Fruit fly (Drosophila melanogaster) whole organism, embryonic: ENCODE measurements around the gene DopEcR.

ENCODE experiments used
- Atf6 ChIP-seq: fragments of 200-800 bp; sonication (Bioruptor generic); IDR thresholded peaks from 2 replicates; pipeline ENCODE4 v1.3.6; 2022; ENCODE audit warnings: missing biosample characterization, missing genetic modification characterization
- Bgb ChIP-seq: fragments of 200-800 bp; sonication (Bioruptor generic); IDR thresholded peaks from 2 replicates; pipeline ENCODE4 v1.3.6; 2022; ENCODE audit warnings: missing biosample characterization, missing genetic modification characterization; ENCODE audit not compliant: partially characterized antibody
- CG10462 ChIP-seq: fragments of 200-800 bp; sonication (Bioruptor generic); optimal IDR thresholded peaks from 2 replicates; lab custom pipeline; 2016; ENCODE audit warnings: missing biosample characterization, missing genetic modification characterization
- CG10543 ChIP-seq: fragments of 200-800 bp; sonication (Bioruptor generic); optimal IDR thresholded peaks from 3 replicates; lab custom pipeline; 2017; ENCODE audit warnings: missing biosample characterization, mild to moderate bottlenecking, missing genetic modification characterization, moderate library complexity
- CG12071 ChIP-seq: fragments of 200-800 bp; sonication (Bioruptor generic); optimal IDR thresholded peaks from 3 replicates; lab custom pipeline; 2018; ENCODE audit warnings: missing biosample characterization, mild to moderate bottlenecking, missing genetic modification characterization
- CG13624 ChIP-seq: fragments of 200-800 bp; sonication (Bioruptor generic); optimal IDR thresholded peaks from 2 replicates; lab custom pipeline; 2016; ENCODE audit warnings: missing biosample characterization, missing genetic modification characterization
- CG1529 ChIP-seq: fragments of 200-800 bp; sonication (Bioruptor generic); optimal IDR thresholded peaks from 3 replicates; lab custom pipeline; 2018; ENCODE audit warnings: missing biosample characterization, missing genetic modification characterization
- CG15696 ChIP-seq: fragments of 200-800 bp; sonication (Bioruptor generic); optimal IDR thresholded peaks from 2 replicates; lab custom pipeline; 2019; ENCODE audit warnings: missing biosample characterization, mild to moderate bottlenecking, missing genetic modification characterization, moderate library complexity
- CG16779 ChIP-seq: fragments of 200-800 bp; sonication (Bioruptor generic); IDR thresholded peaks from 2 replicates; pipeline ENCODE4 v1.3.6; 2022; ENCODE audit warnings: missing biosample characterization, missing genetic modification characterization
- CG17802 ChIP-seq: fragments of 200-800 bp; sonication (Bioruptor generic); optimal IDR thresholded peaks from 2 replicates; lab custom pipeline; 2018; ENCODE audit warnings: missing biosample characterization, mild to moderate bottlenecking, missing genetic modification characterization, moderate library complexity
- CG18599 ChIP-seq: fragments of 200-800 bp; sonication (Bioruptor generic); optimal IDR thresholded peaks from 3 replicates; lab custom pipeline; 2017; ENCODE audit warnings: missing biosample characterization, missing genetic modification characterization, mild to moderate bottlenecking, moderate library complexity, missing genetic modification reagents
- CG2129 ChIP-seq: fragments of 200-800 bp; sonication (Bioruptor generic); IDR thresholded peaks from 2 replicates; pipeline ENCODE4 v1.3.6; 2022; ENCODE audit warnings: missing biosample characterization, missing genetic modification characterization; ENCODE audit not compliant: partially characterized antibody
- CG33213 ChIP-seq: fragments of 200-800 bp; sonication (Bioruptor generic); optimal IDR thresholded peaks from 3 replicates; lab custom pipeline; 2016; ENCODE audit warnings: missing biosample characterization, missing genetic modification characterization
- CG3847 ChIP-seq: fragments of 200-800 bp; sonication (Bioruptor generic); IDR thresholded peaks from 2 replicates; pipeline ENCODE4 v1.3.6; 2022; ENCODE audit warnings: missing biosample characterization, missing genetic modification characterization
- CG7372 ChIP-seq: fragments of 200-800 bp; sonication (Bioruptor generic); IDR thresholded peaks from 2 replicates; pipeline ENCODE4 v1.3.6; 2022; ENCODE audit warnings: missing biosample characterization, missing genetic modification characterization
- CG8290 ChIP-seq, 3 experiments: fragments of 200-800 bp; sonication (Bioruptor generic); optimal IDR thresholded peaks; 2 replicates each; lab custom pipeline; 2016 to 2019; ENCODE audit warnings: missing biosample characterization in 3 of 3, missing genetic modification characterization in 3 of 3, mild to moderate bottlenecking in 2 of 3, moderate library complexity in 1 of 3
- CG9727 ChIP-seq: fragments of 200-800 bp; sonication (Bioruptor generic); optimal IDR thresholded peaks from 3 replicates; lab custom pipeline; 2017; ENCODE audit warnings: missing biosample characterization, mild to moderate bottlenecking, missing genetic modification characterization
- D19A ChIP-seq: fragments of 200-800 bp; optimal IDR thresholded peaks from 3 replicates; lab custom pipeline; 2019; ENCODE audit warnings: missing biosample characterization, mild to moderate bottlenecking, missing genetic modification characterization, moderate library complexity
- D19B ChIP-seq: fragments of 200-800 bp; sonication (Bioruptor generic); optimal IDR thresholded peaks from 2 replicates; lab custom pipeline; 2017; ENCODE audit warnings: missing biosample characterization, mild to moderate bottlenecking, missing genetic modification characterization
- Dbx ChIP-seq: fragments of 200-800 bp; sonication (Bioruptor generic); IDR thresholded peaks from 3 replicates; pipeline ENCODE4 v1.3.6; 2022; ENCODE audit warnings: missing biosample characterization, missing genetic modification characterization
- Drgx ChIP-seq: fragments of 200-800 bp; sonication (Bioruptor generic); IDR thresholded peaks from 2 replicates; pipeline ENCODE4 v1.3.6; 2022; ENCODE audit warnings: missing biosample characterization, missing genetic modification characterization
- Elba2 ChIP-seq: fragments of 200-800 bp; sonication (Bioruptor generic); optimal IDR thresholded peaks from 3 replicates; lab custom pipeline; 2016; ENCODE audit warnings: missing biosample characterization, missing genetic modification characterization
- Ets65A ChIP-seq: fragments of 200-800 bp; sonication (Bioruptor generic); peaks from one replicate; lab custom pipeline; 2016; ENCODE audit warnings: missing biosample characterization, missing genetic modification characterization
- Myb ChIP-seq: fragments of 200-800 bp; sonication (Bioruptor generic); optimal IDR thresholded peaks from 2 replicates; lab custom pipeline; 2016; ENCODE audit warnings: missing biosample characterization, missing genetic modification characterization
- Nf-YA ChIP-seq: fragments of 200-800 bp; sonication (Bioruptor generic); IDR thresholded peaks from 2 replicates; pipeline ENCODE4 v1.3.6; 2022; ENCODE audit warnings: missing biosample characterization, missing genetic modification characterization
- Ptx1 ChIP-seq: fragments of 200-800 bp; sonication (Bioruptor generic); IDR thresholded peaks from 2 replicates; pipeline ENCODE4 v1.3.6; 2022; ENCODE audit warnings: missing biosample characterization, missing genetic modification characterization
- TFAM ChIP-seq: fragments of 200-800 bp; sonication (Bioruptor generic); optimal IDR thresholded peaks from 2 replicates; lab custom pipeline; 2017; ENCODE audit warnings: missing biosample characterization, missing genetic modification characterization, inconsistent platforms
- bigmax ChIP-seq: fragments of 200-800 bp; sonication (Bioruptor generic); optimal IDR thresholded peaks from 2 replicates; lab custom pipeline; 2018; ENCODE audit warnings: missing biosample characterization, mild to moderate bottlenecking, missing genetic modification characterization
- chinmo ChIP-seq: fragments of 200-800 bp; sonication (Bioruptor generic); IDR thresholded peaks from 4 replicates; pipeline ENCODE4 v1.3.6; 2022; ENCODE audit warnings: missing biosample characterization, missing genetic modification characterization; ENCODE audit not compliant: partially characterized antibody
- dm ChIP-seq: fragments of 200-800 bp; sonication (Bioruptor generic); optimal IDR thresholded peaks from 3 replicates; lab custom pipeline; 2016; ENCODE audit warnings: missing biosample characterization, missing genetic modification characterization
- eve ChIP-seq, 2 experiments: fragments of >200 bp; optimal IDR thresholded peaks; 2 replicates each; lab custom pipeline; 2017; ENCODE audit warnings: missing biosample characterization in 2 of 2, missing genetic modification characterization in 2 of 2
- gcm2 ChIP-seq: fragments of 200-800 bp; sonication (Bioruptor generic); optimal IDR thresholded peaks from 2 replicates; lab custom pipeline; 2016; ENCODE audit warnings: missing biosample characterization, missing genetic modification characterization
- gem ChIP-seq: fragments of 200-800 bp; sonication (Bioruptor generic); optimal IDR thresholded peaks from 2 replicates; lab custom pipeline; 2019; ENCODE audit warnings: missing biosample characterization, mild to moderate bottlenecking, missing genetic modification characterization, moderate library complexity
- h ChIP-seq: fragments of >200 bp; optimal IDR thresholded peaks from 2 replicates; lab custom pipeline; 2017
- hkb ChIP-seq, 2 experiments: fragments of 200-800 bp in 1 of 2; fragments of >200 bp in 1 of 2; sonication (Bioruptor generic) in 1 of 2; IDR thresholded peaks in 1 of 2; optimal IDR thresholded peaks in 1 of 2; 2 replicates each; pipeline versions ENCODE4 v1.3.6 to Lab custom; 2017 to 2022; ENCODE audit warnings: missing biosample characterization in 1 of 2, missing genetic modification characterization in 1 of 2
- hth ChIP-seq: fragments of >200 bp; optimal IDR thresholded peaks from 2 replicates; lab custom pipeline; 2017; ENCODE audit warnings: inconsistent platforms
- lola ChIP-seq, 3 experiments: fragments of >200 bp in 2 of 3; fragments of 200-800 bp in 1 of 3; sonication (Bioruptor generic) in 1 of 3; optimal IDR thresholded peaks; 2 replicates each; lab custom pipeline; 2017 to 2019; ENCODE audit warnings: missing biosample characterization in 3 of 3, missing genetic modification characterization in 3 of 3, mild to moderate bottlenecking in 1 of 3, moderate library complexity in 1 of 3
- mirr ChIP-seq: fragments of 200-800 bp; sonication (Bioruptor generic); optimal IDR thresholded peaks from 3 replicates; lab custom pipeline; 2018; ENCODE audit warnings: missing biosample characterization, mild to moderate bottlenecking, missing genetic modification characterization
- phol ChIP-seq: fragments of 200-800 bp; sonication (Bioruptor generic); optimal IDR thresholded peaks from 3 replicates; lab custom pipeline; 2018; ENCODE audit warnings: missing biosample characterization, mild to moderate bottlenecking, missing genetic modification characterization, moderate library complexity
- rib ChIP-seq: fragments of 200-800 bp; sonication (Bioruptor generic); IDR thresholded peaks from 2 replicates; pipeline ENCODE4 v1.3.6; 2022; ENCODE audit warnings: missing biosample characterization, missing genetic modification characterization
- row ChIP-seq: fragments of 200-800 bp; sonication (Bioruptor generic); IDR thresholded peaks from 3 replicates; pipeline ENCODE4 v1.3.6; 2022; ENCODE audit warnings: missing biosample characterization, missing genetic modification characterization
- sens-2 ChIP-seq: fragments of 200-800 bp; sonication (Bioruptor generic); IDR thresholded peaks from 2 replicates; pipeline ENCODE4 v1.3.6; 2022; ENCODE audit warnings: missing biosample characterization, missing genetic modification characterization
- sima ChIP-seq: fragments of 200-800 bp; sonication (Bioruptor generic); optimal IDR thresholded peaks from 2 replicates; lab custom pipeline; 2016; ENCODE audit warnings: missing biosample characterization, missing genetic modification characterization
- slou ChIP-seq: fragments of 200-800 bp; sonication (Bioruptor generic); optimal IDR thresholded peaks from 3 replicates; lab custom pipeline; 2016; ENCODE audit warnings: missing biosample characterization, missing genetic modification characterization
- tna ChIP-seq: fragments of 200-800 bp; sonication (Bioruptor generic); IDR thresholded peaks from 2 replicates; pipeline ENCODE4 v1.3.6; 2022; ENCODE audit warnings: missing biosample characterization, missing genetic modification characterization; ENCODE audit not compliant: partially characterized antibody

DopEcR gene

dm6 chr3L:4349314-4349713 is 30.9 kb downstream of the DopEcR start (continued):
- peak; percentile 11 for TF ChIP-seq CG10543 (GFP tag; lab: Kevin White, UChicago)
- 0 out of 3 replicates have a peak, but pooled peaks have one; percentile 20 for TF ChIP-seq Dbx
- no peak for TF ChIP-seq CG1529
- no peak for TF ChIP-seq CG8290 (GFP tag; optimal IDR thresholded peaks at IDR 0.05; lab: Kevin White, UChicago)
- peak in 1 of 2 experiments; percentile 7 for TF ChIP-seq CG8290 (tag; optimal IDR thresholded peaks at IDR 0.05; lab: Kevin White, UChicago)
- no peak for TF ChIP-seq lola (GFP tag; optimal IDR thresholded peaks at IDR 0.05; lab: Kevin White, UChicago)
- TF ChIP-seq D19B (GFP tag; lab: Kevin White, UChicago), result no peak
- TF ChIP-seq CG15696 (tag; lab: Kevin White, UChicago), result no peak
- TF ChIP-seq, all 482 proteins: peak for 7

- TF ChIP-seq tna (GFP tag; lab: Robert Waterston, UW), result peak; percentile 56; the same call in 1 of the 2 replicates
- TF ChIP-seq row (GFP tag; lab: Robert Waterston, UW), result peak; percentile 42; the same call in 2 of the 3 replicates
- peak; percentile 38 for TF ChIP-seq D19A (tag; lab: Kevin White, UChicago)
- TF ChIP-seq gem (tag; lab: Kevin White, UChicago), result peak; percentile 2
- no peak for TF ChIP-seq phol
- TF ChIP-seq hkb (optimal IDR thresholded peaks at IDR 0.05; lab: Kevin White, UChicago), result no peak
- no peak for TF ChIP-seq hkb (GFP tag; IDR thresholded peaks at IDR 0.05; lab: Robert Waterston, UW)
- no peak for TF ChIP-seq sens-2 (GFP tag; lab: Robert Waterston, UW)
- TF ChIP-seq, all 482 proteins: peak for 4
Measured at dm6 chr3L:4348839-4349238, 31.3 kb downstream of the DopEcR start.

- TF ChIP-seq CG7372 (GFP tag; lab: Robert Waterston, UW) (peak; percentile 29; the same call in 1 of the 2 replicates), Nf-YA (no peak), Ptx1 (GFP tag; lab: Robert Waterston, UW) (no peak), Drgx (GFP tag; lab: Robert Waterston, UW) (peak; percentile 66)
- TF ChIP-seq, all 482 proteins: peak for 2
Measured at dm6 chr3L:4348072-4348471, 32.1 kb downstream of the DopEcR start.

- TF ChIP-seq dm, result no peak
- TF ChIP-seq Atf6 (GFP tag; lab: Robert Waterston, UW), result no peak
- peak in 1 of 2 experiments; percentile 42 for TF ChIP-seq eve (GFP tag; optimal IDR thresholded peaks at IDR 0.05; lab: Kevin White, UChicago)
- peak; percentile 24 for TF ChIP-seq gem (tag; lab: Kevin White, UChicago)
- TF ChIP-seq rib (GFP tag; lab: Robert Waterston, UW), result no peak
- TF ChIP-seq CG3847 (GFP tag; lab: Robert Waterston, UW), result no peak
- no peak for TF ChIP-seq bigmax (GFP tag; lab: Kevin White, UChicago)
- no peak for TF ChIP-seq CG12071 (GFP tag; lab: Kevin White, UChicago)
- no peak for TF ChIP-seq chinmo (GFP tag; lab: Robert Waterston, UW)
- TF ChIP-seq mirr (GFP tag; lab: Kevin White, UChicago), result no peak
- no peak for TF ChIP-seq Elba2 (GFP tag; lab: Kevin White, UChicago)
- TF ChIP-seq Ets65A, result peak; percentile 62
- TF ChIP-seq CG13624 (GFP tag; lab: Kevin White, UChicago), result no peak
- TF ChIP-seq hkb (optimal IDR thresholded peaks at IDR 0.05; lab: Kevin White, UChicago), result no peak
- no peak for TF ChIP-seq hkb (GFP tag; IDR thresholded peaks at IDR 0.05; lab: Robert Waterston, UW)
- no peak for TF ChIP-seq Myb
- TF ChIP-seq CG18599 (GFP tag; lab: Kevin White, UChicago), result no peak
- no peak for TF ChIP-seq hth (lab: Kevin White, UChicago)
- TF ChIP-seq CG33213 (GFP tag; lab: Kevin White, UChicago), result no peak
- no peak for TF ChIP-seq CG2129 (GFP tag; lab: Robert Waterston, UW)
- no peak for TF ChIP-seq row (GFP tag; lab: Robert Waterston, UW)
- TF ChIP-seq TFAM (GFP tag; lab: Kevin White, UChicago), result no peak
- no peak for TF ChIP-seq gcm2 (GFP tag; lab: Kevin White, UChicago)
- TF ChIP-seq CG16779 (GFP tag; lab: Robert Waterston, UW), result no peak
- no peak for TF ChIP-seq CG17802 (tag; lab: Kevin White, UChicago)
- no peak for TF ChIP-seq slou (GFP tag; lab: Kevin White, UChicago)
- no peak for TF ChIP-seq Nf-YA
- TF ChIP-seq sima (GFP tag; lab: Kevin White, UChicago), result no peak
- TF ChIP-seq h (lab: Kevin White, UChicago), result no peak
- TF ChIP-seq Bgb (GFP tag; lab: Robert Waterston, UW), result no peak
- TF ChIP-seq CG9727 (GFP tag; lab: Kevin White, UChicago), result no peak
- TF ChIP-seq CG10462, result no peak
Measured at dm6 chr3L:4346379-4346778, 33.8 kb downstream of the DopEcR start.
